Worm (Caenorhabditis elegans) whole organism, late embryonic: ENCODE measurements around the gene ZK1098.2.

Experiments
- F13H6.1 ChIP-seq: sonication (generic microtip); optimal IDR thresholded peaks from 2 replicates; lab custom pipeline; 2016; ENCODE audit warnings: missing genetic modification characterization, missing compliant biosample characterization
- Y22D7AL.16 ChIP-seq: sonication (generic microtip); optimal IDR thresholded peaks from 2 replicates; lab custom pipeline; 2016; ENCODE audit warnings: missing genetic modification characterization, missing compliant biosample characterization
- ahr-1 ChIP-seq: sonication (generic microtip); optimal IDR thresholded peaks from 2 replicates; lab custom pipeline; 2016; ENCODE audit warnings: missing genetic modification characterization, missing compliant biosample characterization
- ama-1 ChIP-seq: fragments of 150-350 bp; optimal IDR thresholded peaks from 2 replicates; lab custom pipeline; 2014
- ceh-14 ChIP-seq: sonication (generic microtip); optimal IDR thresholded peaks from 2 replicates; lab custom pipeline; 2016; ENCODE audit warnings: missing genotype, missing genetic modification characterization, missing compliant biosample characterization
- ceh-18 ChIP-seq: sonication (generic microtip); optimal IDR thresholded peaks from 2 replicates; lab custom pipeline; 2016; ENCODE audit warnings: missing genetic modification characterization, missing compliant biosample characterization
- ceh-19 ChIP-seq: fragments of 200-800 bp; sonication (Bioruptor generic); optimal IDR thresholded peaks from 2 replicates; lab custom pipeline; 2018; ENCODE audit warnings: mild to moderate bottlenecking, missing genetic modification characterization, missing compliant biosample characterization
- ceh-22 ChIP-seq: sonication (generic microtip); optimal IDR thresholded peaks from 2 replicates; lab custom pipeline; 2017; ENCODE audit warnings: missing biosample characterization, missing genetic modification characterization
- ceh-30 ChIP-seq: fragments of 150-350 bp; optimal IDR thresholded peaks from 2 replicates; lab custom pipeline; 2014; ENCODE audit warnings: missing biosample characterization, missing genetic modification characterization
- ceh-6 ChIP-seq: fragments of 200-800 bp; sonication (Bioruptor generic); optimal IDR thresholded peaks from 2 replicates; lab custom pipeline; 2018; ENCODE audit warnings: mild to moderate bottlenecking, missing genetic modification characterization, missing compliant biosample characterization
- ceh-9 ChIP-seq: sonication (generic microtip); optimal IDR thresholded peaks from 2 replicates; lab custom pipeline; 2016; ENCODE audit warnings: mild to moderate bottlenecking, missing genetic modification characterization, inconsistent platforms, missing compliant biosample characterization
- dmd-4 ChIP-seq: sonication (generic microtip); optimal IDR thresholded peaks from 2 replicates; lab custom pipeline; 2016; ENCODE audit warnings: borderline replicate concordance, missing genetic modification characterization, missing compliant biosample characterization
- elt-2 ChIP-seq: sonication (generic microtip); optimal IDR thresholded peaks from 2 replicates; lab custom pipeline; 2016; ENCODE audit warnings: missing genetic modification reagents, missing genetic modification characterization, missing compliant biosample characterization
- elt-4 ChIP-seq: sonication (generic microtip); optimal IDR thresholded peaks from 2 replicates; lab custom pipeline; 2016; ENCODE audit warnings: missing genetic modification characterization, missing compliant biosample characterization
- ets-4 ChIP-seq: sonication (generic microtip); optimal IDR thresholded peaks from 2 replicates; lab custom pipeline; 2016; ENCODE audit warnings: missing genetic modification characterization, missing compliant biosample characterization
- eyg-1 ChIP-seq: sonication (generic microtip); optimal IDR thresholded peaks from 2 replicates; lab custom pipeline; 2016; ENCODE audit warnings: missing genotype, missing genetic modification characterization, missing compliant biosample characterization
- fkh-10 ChIP-seq: fragments of 150-350 bp; optimal IDR thresholded peaks from 2 replicates; lab custom pipeline; 2014; ENCODE audit warnings: missing biosample characterization, missing genetic modification reagents, missing genetic modification characterization
- fkh-6 ChIP-seq: sonication (generic microtip); optimal IDR thresholded peaks from 2 replicates; lab custom pipeline; 2016; ENCODE audit warnings: missing genetic modification characterization, missing compliant biosample characterization
- hlh-13 ChIP-seq: fragments of 200-800 bp; sonication (Bioruptor generic); optimal IDR thresholded peaks from 2 replicates; lab custom pipeline; 2018; ENCODE audit warnings: mild to moderate bottlenecking, missing genetic modification characterization, missing compliant biosample characterization
- hlh-15 ChIP-seq: sonication (generic microtip); optimal IDR thresholded peaks from 2 replicates; lab custom pipeline; 2016; ENCODE audit warnings: missing genetic modification characterization, missing compliant biosample characterization
- hlh-30 ChIP-seq: sonication (generic microtip); optimal IDR thresholded peaks from 2 replicates; lab custom pipeline; 2017; ENCODE audit warnings: antibody characterized with exemption, missing genetic modification characterization, missing compliant biosample characterization; ENCODE audit not compliant: insufficient read depth
- hlh-8 ChIP-seq: sonication (generic microtip); optimal IDR thresholded peaks from 2 replicates; lab custom pipeline; 2016; ENCODE audit warnings: missing genotype, missing genetic modification characterization, missing compliant biosample characterization
- lim-6 ChIP-seq: sonication (generic microtip); optimal IDR thresholded peaks from 2 replicates; lab custom pipeline; 2016; ENCODE audit warnings: missing genetic modification characterization, missing compliant biosample characterization
- lin-11 ChIP-seq: fragments of 200-800 bp; sonication (Bioruptor generic); optimal IDR thresholded peaks from 2 replicates; lab custom pipeline; 2018; ENCODE audit warnings: mild to moderate bottlenecking, missing genetic modification characterization, missing compliant biosample characterization
- madf-2 ChIP-seq: sonication (generic microtip); optimal IDR thresholded peaks from 2 replicates; lab custom pipeline; 2017; ENCODE audit warnings: missing genetic modification characterization, missing compliant biosample characterization
- mec-3 ChIP-seq: sonication (generic microtip); optimal IDR thresholded peaks from 2 replicates; lab custom pipeline; 2016; ENCODE audit warnings: borderline replicate concordance, missing genetic modification characterization, missing compliant biosample characterization
- nfya-1 ChIP-seq: sonication (generic microtip); optimal IDR thresholded peaks from 2 replicates; lab custom pipeline; 2017; ENCODE audit warnings: missing genetic modification characterization, mild to moderate bottlenecking, missing compliant biosample characterization, antibody characterized with exemption, moderate library complexity
- nhr-11 ChIP-seq: fragments of 150-350 bp; optimal IDR thresholded peaks from 2 replicates; lab custom pipeline; 2014; ENCODE audit warnings: missing biosample characterization, missing genetic modification characterization
- nhr-232 ChIP-seq: sonication (generic microtip); optimal IDR thresholded peaks from 2 replicates; lab custom pipeline; 2016; ENCODE audit warnings: missing genetic modification characterization, missing compliant biosample characterization
- npax-4 ChIP-seq: sonication (generic microtip); optimal IDR thresholded peaks from 2 replicates; lab custom pipeline; 2016; ENCODE audit warnings: missing genetic modification characterization, missing compliant biosample characterization
- pag-3 ChIP-seq: sonication (generic microtip); optimal IDR thresholded peaks from 2 replicates; lab custom pipeline; 2016; ENCODE audit warnings: missing compliant biosample characterization, missing genetic modification characterization, borderline replicate concordance
- pat-9 ChIP-seq: fragments of 200-800 bp; sonication (Bioruptor generic); optimal IDR thresholded peaks from 2 replicates; lab custom pipeline; 2018; ENCODE audit warnings: mild to moderate bottlenecking, missing genetic modification characterization, moderate library complexity, missing compliant biosample characterization
- pha-2 ChIP-seq: sonication (generic microtip); optimal IDR thresholded peaks from 2 replicates; lab custom pipeline; 2017; ENCODE audit warnings: mild to moderate bottlenecking, missing genetic modification characterization, missing compliant biosample characterization
- pha-4 ChIP-seq: fragments of 150-350 bp; optimal IDR thresholded peaks from 2 replicates; lab custom pipeline; 2018; ENCODE audit warnings: missing biosample characterization, missing genetic modification reagents, missing genetic modification characterization
- pqm-1 ChIP-seq: sonication (generic microtip); optimal IDR thresholded peaks from 2 replicates; lab custom pipeline; 2016; ENCODE audit warnings: missing genetic modification characterization, missing compliant biosample characterization
- sdc-2 ChIP-seq: sonication (generic microtip); optimal IDR thresholded peaks from 2 replicates; lab custom pipeline; 2016; ENCODE audit warnings: missing genotype, missing genetic modification characterization, missing compliant biosample characterization
- sox-2 ChIP-seq: fragments of 200-800 bp; sonication (Bioruptor generic); IDR thresholded peaks from 2 replicates; pipeline ENCODE4 v1.3.6; 2022; ENCODE audit warnings: missing genetic modification reagents, missing genetic modification characterization, missing compliant biosample characterization
- tbx-7 ChIP-seq: sonication (generic microtip); optimal IDR thresholded peaks from 2 replicates; lab custom pipeline; 2016; ENCODE audit warnings: missing genotype, missing genetic modification characterization, missing compliant biosample characterization
- unc-3 ChIP-seq, 2 experiments: fragments of 200-800 bp in 1 of 2; sonication (Bioruptor generic) in 1 of 2; sonication (generic microtip) in 1 of 2; conservative IDR thresholded peaks in 1 of 2; optimal IDR thresholded peaks in 1 of 2; 2 replicates each; pipeline versions ENCODE4 v1.3.6 to Lab custom; 2016 to 2022; ENCODE audit warnings: missing compliant biosample characterization in 2 of 2, missing genetic modification characterization in 2 of 2, missing genetic modification reagents in 1 of 2
- zip-5 ChIP-seq: sonication (generic microtip); optimal IDR thresholded peaks from 2 replicates; lab custom pipeline; 2016; ENCODE audit warnings: missing genetic modification characterization, missing compliant biosample characterization
- ztf-16 ChIP-seq: sonication (generic microtip); optimal IDR thresholded peaks from 2 replicates; lab custom pipeline; 2017; ENCODE audit warnings: missing genetic modification characterization, missing compliant biosample characterization

Gene ZK1098.2

ce11 chrIII:9487454-9487853 is 41.5 kb upstream of the ZK1098.2 start:
- TF ChIP-seq elt-2 (tag; lab: Kevin White, UChicago) (peak; percentile 6), ahr-1 (tag; lab: Kevin White, UChicago) (no peak), zip-5 (tag; lab: Kevin White, UChicago) (no peak)

- TF ChIP-seq nfya-1 (tag; lab: Kevin White, UChicago), result no peak
- no peak for TF ChIP-seq mec-3
- TF ChIP-seq F13H6.1 (tag; lab: Kevin White, UChicago), result no peak
- TF ChIP-seq hlh-8, result no peak
- TF ChIP-seq lin-11 (tag; lab: Kevin White, UChicago), result no peak
- no peak for TF ChIP-seq unc-3 (GFP tag; conservative IDR thresholded peaks at IDR 0.05; lab: Robert Waterston, UW)
- TF ChIP-seq unc-3 (tag; optimal IDR thresholded peaks at IDR 0.05; lab: Kevin White, UChicago), result no peak
- TF ChIP-seq pat-9 (tag; lab: Kevin White, UChicago), result no peak
- no peak for TF ChIP-seq ets-4 (tag; lab: Kevin White, UChicago)
- no peak for TF ChIP-seq ceh-30
- TF ChIP-seq tbx-7 (tag; lab: Kevin White, UChicago), result no peak
- TF ChIP-seq ceh-18 (tag; lab: Kevin White, UChicago), result no peak
- no peak for TF ChIP-seq ceh-22 (tag; lab: Kevin White, UChicago)
- no peak for TF ChIP-seq dmd-4 (tag; lab: Kevin White, UChicago)
- TF ChIP-seq pha-2, result no peak
- no peak for TF ChIP-seq ama-1 (lab: Kevin White, UChicago)
- no peak for TF ChIP-seq pqm-1 (tag; lab: Kevin White, UChicago)
- no peak for TF ChIP-seq zip-5 (tag; lab: Kevin White, UChicago)
- TF ChIP-seq nhr-232, result no peak
- no peak for TF ChIP-seq ceh-14 (tag; lab: Kevin White, UChicago)
These were observed 40.9 kb upstream of the ZK1098.2 start for ce11 chrIII:9488027-9488426.

- TF ChIP-seq ceh-14 (tag; lab: Kevin White, UChicago), result no peak
- TF ChIP-seq eyg-1 (tag; lab: Kevin White, UChicago), result no peak
- no peak for TF ChIP-seq ceh-6 (GFP tag; lab: Kevin White, UChicago)
- no peak for TF ChIP-seq mec-3
- no peak for TF ChIP-seq ceh-9 (tag; lab: Kevin White, UChicago)
- no peak for TF ChIP-seq hlh-15
- no peak for TF ChIP-seq ahr-1 (tag; lab: Kevin White, UChicago)
- TF ChIP-seq fkh-6 (tag; lab: Kevin White, UChicago), result no peak
- TF ChIP-seq Y22D7AL.16 (tag; lab: Kevin White, UChicago), result no peak
- no peak for TF ChIP-seq pag-3 (tag; lab: Kevin White, UChicago)
- TF ChIP-seq hlh-13 (GFP tag; lab: Kevin White, UChicago), result no peak
- no peak for TF ChIP-seq madf-2 (tag; lab: Kevin White, UChicago)
- TF ChIP-seq fkh-10, result no peak
- no peak for TF ChIP-seq nhr-11 (tag; lab: Kevin White, UChicago)
- no peak for TF ChIP-seq pqm-1 (tag; lab: Kevin White, UChicago)
- no peak for TF ChIP-seq hlh-30
- TF ChIP-seq sox-2 (GFP tag; lab: Robert Waterston, UW), result no peak
- TF ChIP-seq dmd-4 (tag; lab: Kevin White, UChicago), result no peak
- no peak for TF ChIP-seq elt-4 (tag; lab: Kevin White, UChicago)
These were observed 40.5 kb upstream of the ZK1098.2 start, which contains the start of gene nlp-36 for ce11 chrIII:9488431-9488830. TSS of gene nlp-36 (plus strand) at chrIII:9488731.

- TF ChIP-seq ztf-16 (tag; lab: Kevin White, UChicago) (no peak), npax-4 (no peak), sdc-2 (tag; lab: Kevin White, UChicago) (no peak), ceh-19 (GFP tag; lab: Kevin White, UChicago) (no peak), fkh-10 (no peak), hlh-15 (no peak), lim-6 (tag; lab: Kevin White, UChicago) (no peak), pha-4 (no peak)
These were observed 39.2 kb upstream of the ZK1098.2 start for ce11 chrIII:9489798-9490197.
